Worm (Caenorhabditis elegans) whole organism, L2 larva: ENCODE measurements around the gene B0457.6.

Experiments
- alr-1 ChIP-seq: fragments of 150-350 bp; optimal IDR thresholded peaks from 2 replicates; lab custom pipeline; 2014; ENCODE audit warnings: missing biosample characterization, missing genetic modification characterization
- blmp-1 ChIP-seq: sonication (generic microtip); optimal IDR thresholded peaks from 2 replicates; lab custom pipeline; 2017; ENCODE audit warnings: missing genetic modification characterization, mild to moderate bottlenecking, missing compliant biosample characterization, antibody characterized with exemption, moderate library complexity; ENCODE audit not compliant: insufficient read depth
- elt-3 ChIP-seq: sonication (generic microtip); optimal IDR thresholded peaks from 2 replicates; lab custom pipeline; 2017; ENCODE audit warnings: missing biosample characterization, missing genetic modification characterization
- fos-1 ChIP-seq: fragments of 150-350 bp; optimal IDR thresholded peaks from 2 replicates; lab custom pipeline; 2014; ENCODE audit warnings: missing biosample characterization, missing genetic modification characterization
- lin-11 ChIP-seq: fragments of 150-350 bp; sonication (generic microtip); optimal IDR thresholded peaks from 2 replicates; lab custom pipeline; 2014; ENCODE audit warnings: missing biosample characterization, missing genetic modification characterization, inconsistent platforms, mixed read lengths
- lin-13 ChIP-seq: fragments of 150-350 bp; optimal IDR thresholded peaks from 2 replicates; lab custom pipeline; 2014; ENCODE audit warnings: missing biosample characterization, missing genetic modification reagents, missing genetic modification characterization
- mdl-1 ChIP-seq, 2 experiments: fragments of 150-350 bp in 1 of 2; sonication (generic microtip) in 1 of 2; optimal IDR thresholded peaks; 2 replicates each; lab custom pipeline; 2017; ENCODE audit warnings: missing biosample characterization in 2 of 2, missing genetic modification characterization in 2 of 2
- nhr-12 ChIP-seq: fragments of 150-350 bp; optimal IDR thresholded peaks from 2 replicates; lab custom pipeline; 2014; ENCODE audit warnings: missing biosample characterization, missing genetic modification characterization
- nhr-129 ChIP-seq: fragments of 150-350 bp; optimal IDR thresholded peaks from 2 replicates; lab custom pipeline; 2014; ENCODE audit warnings: missing biosample characterization, missing genetic modification characterization
- peb-1 ChIP-seq: fragments of 150-350 bp; optimal IDR thresholded peaks from 2 replicates; lab custom pipeline; 2014; ENCODE audit warnings: missing biosample characterization, missing genetic modification characterization
- sem-4 ChIP-seq: fragments of 150-350 bp; optimal IDR thresholded peaks from 2 replicates; lab custom pipeline; 2014; ENCODE audit warnings: missing biosample characterization, missing genetic modification reagents, missing genetic modification characterization
- snpc-4 ChIP-seq: fragments of 150-350 bp; optimal IDR thresholded peaks from 2 replicates; lab custom pipeline; 2014; ENCODE audit warnings: missing biosample characterization, missing genetic modification characterization
- zag-1 ChIP-seq: fragments of 150-350 bp; optimal IDR thresholded peaks from 2 replicates; lab custom pipeline; 2014; ENCODE audit warnings: missing biosample characterization, missing genetic modification characterization

- TF ChIP-seq alr-1 (tag; lab: Kevin White, UChicago), result no peak
- TF ChIP-seq nhr-129, result no peak
- no peak for TF ChIP-seq elt-3 (tag; lab: Kevin White, UChicago)
- no peak for TF ChIP-seq lin-11 (tag; lab: Kevin White, UChicago)
- TF ChIP-seq blmp-1 (tag; lab: Kevin White, UChicago), result no peak
- TF ChIP-seq peb-1 (tag; lab: Kevin White, UChicago), result no peak
- TF ChIP-seq nhr-12 (tag; lab: Kevin White, UChicago), result no peak
- no peak for TF ChIP-seq zag-1 (tag; lab: Kevin White, UChicago)
- no peak for TF ChIP-seq lin-13 (GFP tag; lab: Kevin White, UChicago)
- no peak for TF ChIP-seq fos-1
- no peak for TF ChIP-seq snpc-4 (tag; lab: Kevin White, UChicago)
- no peak for TF ChIP-seq sem-4 (tag; lab: Kevin White, UChicago)
- no peak for TF ChIP-seq mdl-1 (tag; optimal IDR thresholded peaks at IDR 0.05; lab: Kevin White, UChicago)
Measured at ce11 chrII:8911929-8912328, 10.3 kb upstream of the B0457.6 start, which contains the start of gene B0457.4.
